Worm (Caenorhabditis elegans): Measurements from ENCODE around the gene nrx-1.

nrx-1 gene

DNA sequence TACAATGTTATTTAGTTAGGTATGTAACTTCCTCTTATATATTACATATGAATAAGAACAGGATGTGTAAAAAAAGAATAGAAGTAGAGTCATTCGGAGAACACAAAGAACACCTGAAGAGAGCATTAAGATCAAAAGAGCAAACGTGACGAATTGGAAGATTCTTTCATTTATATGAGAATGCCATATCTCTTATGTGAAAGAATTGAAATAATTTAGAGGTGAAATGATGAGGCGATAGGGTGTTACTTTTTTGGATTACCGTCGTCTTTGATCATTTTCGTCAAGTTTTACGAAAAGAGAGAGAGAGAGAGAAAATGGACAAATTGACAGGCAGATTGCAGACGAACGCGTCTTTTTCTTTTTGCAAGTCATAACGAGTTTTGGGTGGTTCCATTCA lies 51.7 kb downstream of the nrx-1 start (continued):
- no peak for TF ChIP-seq sptf-1 (tag; optimal IDR thresholded peaks at IDR 0.05)
- no peak for TF ChIP-seq nhr-84 (tag; optimal IDR thresholded peaks at IDR 0.05)
- no peak for TF ChIP-seq C34B4.2 (tag; optimal IDR thresholded peaks at IDR 0.05)
- TF ChIP-seq hlh-17 (GFP tag; optimal IDR thresholded peaks at IDR 0.05; ENCODE audit: borderline replicate concordance) = no peak
- no peak for TF ChIP-seq F16B12.6 (tag; optimal IDR thresholded peaks at IDR 0.05)
- TF ChIP-seq fkh-8 (tag; optimal IDR thresholded peaks at IDR 0.05) = no peak
- no peak for TF ChIP-seq tlp-1 (tag; optimal IDR thresholded peaks at IDR 0.05)
- TF ChIP-seq zag-1 (tag; optimal IDR thresholded peaks at IDR 0.05) = no peak
- TF ChIP-seq alr-1 (tag; optimal IDR thresholded peaks at IDR 0.05; ENCODE audit: borderline replicate concordance) = no peak
- no peak for TF ChIP-seq lir-3 (tag; optimal IDR thresholded peaks at IDR 0.05; ENCODE audit: poor library complexity)

DNA sequence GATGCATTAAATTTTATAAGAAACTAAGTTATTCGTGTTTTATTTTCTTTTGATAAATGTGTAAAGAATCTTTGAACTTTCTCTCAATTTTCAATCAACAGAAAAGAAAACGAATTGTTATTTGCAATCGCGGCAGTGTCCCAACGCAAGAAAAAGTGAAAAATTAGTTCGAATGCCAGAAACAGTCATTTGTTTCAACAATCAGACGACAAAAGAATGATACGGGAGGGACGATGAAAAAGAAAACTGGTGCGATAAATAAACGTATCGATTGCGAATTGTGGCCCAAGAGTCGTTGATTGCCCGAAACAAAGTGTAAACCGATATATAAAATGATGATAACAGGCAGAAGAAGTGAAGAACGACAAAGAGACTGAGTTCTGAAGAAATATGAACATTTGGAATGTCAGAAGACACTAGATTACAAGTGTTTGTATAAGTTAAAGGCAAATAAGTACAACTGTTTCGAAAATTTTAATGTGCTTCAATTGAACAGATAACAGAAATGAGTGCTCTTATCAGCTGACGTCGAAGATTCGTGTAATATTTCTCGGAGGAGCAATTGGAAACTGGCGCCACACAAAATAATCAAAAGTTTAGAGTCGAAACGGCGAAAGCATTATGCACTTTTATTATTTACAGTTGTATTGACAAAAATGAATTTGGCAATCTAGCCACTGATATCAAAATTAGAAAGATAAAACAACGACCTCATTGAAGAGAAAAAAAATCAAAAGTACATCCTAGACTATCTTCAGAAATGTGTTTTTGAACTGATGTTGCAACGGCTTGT lies 53.2 kb downstream of the nrx-1 start:
- TF ChIP-seq mdl-1 (tag; optimal IDR thresholded peaks at IDR 0.05) = peak in 1 of 2 experiments; percentile 32
- peak; percentile 73 for TF ChIP-seq nhr-85 (tag)
- TF ChIP-seq irx-1 (tag; optimal IDR thresholded peaks at IDR 0.05) = no peak
- TF ChIP-seq lin-14 (GFP tag; optimal IDR thresholded peaks at IDR 0.05) = peak; percentile 39
- no peak for TF ChIP-seq fkh-4 (tag; optimal IDR thresholded peaks at IDR 0.05; ENCODE audit: borderline replicate concordance)
- no peak for TF ChIP-seq unc-86 (tag; optimal IDR thresholded peaks at IDR 0.05)
- no peak for TF ChIP-seq nhr-90 (tag; optimal IDR thresholded peaks at IDR 0.05; ENCODE audit: poor library complexity)
- TF ChIP-seq nhr-12 (tag; optimal IDR thresholded peaks at IDR 0.05) = no peak
- no peak for TF ChIP-seq egl-13 (tag; optimal IDR thresholded peaks at IDR 0.05)
- peak; percentile 96 for TF ChIP-seq blmp-1 (tag; optimal IDR thresholded peaks at IDR 0.05)
- TF ChIP-seq dpl-1 (GFP tag; optimal IDR thresholded peaks at IDR 0.05) = no peak
- no peak for TF ChIP-seq nhr-28 (tag; optimal IDR thresholded peaks at IDR 0.05)
- TF ChIP-seq elt-3 (tag; optimal IDR thresholded peaks at IDR 0.05) = peak in 1 of 6 experiments; percentile 57
- TF ChIP-seq nhr-20 (tag; optimal IDR thresholded peaks at IDR 0.05) = peak; percentile 51
- peak; percentile 90 for TF ChIP-seq elt-2 (tag; optimal IDR thresholded peaks at IDR 0.05)
- TF ChIP-seq lsy-2 (tag; optimal IDR thresholded peaks at IDR 0.05) = peak in 1 of 2 experiments; percentile 0
- TF ChIP-seq ceh-63 (GFP tag; optimal IDR thresholded peaks at IDR 0.05) = no peak
- TF ChIP-seq F16B12.6 (tag; optimal IDR thresholded peaks at IDR 0.05) = no peak
- TF ChIP-seq fos-1 (tag; optimal IDR thresholded peaks at IDR 0.05) = peak; percentile 2

DNA sequence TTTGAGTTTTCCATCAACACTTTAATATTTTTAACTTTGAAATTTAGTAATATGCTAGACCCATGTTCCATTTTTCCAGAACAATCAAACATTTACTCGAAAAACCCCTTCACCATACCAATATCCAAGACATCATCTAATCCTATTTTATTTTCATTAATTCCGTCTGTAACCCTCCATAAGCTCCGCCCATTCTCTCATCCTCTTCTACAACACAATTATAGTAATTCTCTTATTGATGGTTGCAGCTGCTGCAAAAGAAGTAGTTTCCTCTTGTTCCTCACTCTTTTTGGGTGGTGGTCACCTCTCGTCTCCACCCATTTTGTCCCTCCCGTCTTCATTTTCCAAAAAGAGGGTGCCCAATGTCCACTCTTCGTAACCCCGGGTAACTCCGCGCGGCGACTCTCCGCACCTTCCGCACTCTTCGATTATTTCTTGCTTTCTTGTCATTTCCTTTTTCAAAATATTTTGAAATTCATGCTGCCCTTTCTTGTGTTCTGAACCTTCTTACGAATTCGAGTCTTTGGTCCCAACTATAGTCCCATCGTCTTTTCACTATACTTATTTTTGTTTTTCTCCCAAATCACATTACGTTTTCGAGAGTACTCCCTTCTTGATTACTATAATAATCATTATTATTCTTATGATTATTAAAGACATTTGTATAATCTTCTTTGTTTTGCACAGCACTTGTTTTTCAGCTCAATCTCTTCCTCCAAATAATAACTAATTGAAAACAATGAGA lies 55.5 kb downstream of the nrx-1 start, which contains the start of gene F32D8.1:
TSS of gene F32D8.1 (plus strand) at position 695 of the 745 bp plus-strand sequence.
- no peak for TF ChIP-seq Y116A8C.19 (tag; optimal IDR thresholded peaks at IDR 0.05; ENCODE audit: borderline replicate concordance)
- TF ChIP-seq elt-2 (tag; optimal IDR thresholded peaks at IDR 0.05) = no peak
- peak; percentile 2 for TF ChIP-seq lin-14 (GFP tag; optimal IDR thresholded peaks at IDR 0.05)
- TF ChIP-seq snu-23 (GFP tag; optimal IDR thresholded peaks at IDR 0.05) = no peak
- TF ChIP-seq sox-4 (tag; optimal IDR thresholded peaks at IDR 0.05) = no peak
- TF ChIP-seq nhr-90 (tag; optimal IDR thresholded peaks at IDR 0.05; ENCODE audit: poor library complexity) = no peak

DNA sequence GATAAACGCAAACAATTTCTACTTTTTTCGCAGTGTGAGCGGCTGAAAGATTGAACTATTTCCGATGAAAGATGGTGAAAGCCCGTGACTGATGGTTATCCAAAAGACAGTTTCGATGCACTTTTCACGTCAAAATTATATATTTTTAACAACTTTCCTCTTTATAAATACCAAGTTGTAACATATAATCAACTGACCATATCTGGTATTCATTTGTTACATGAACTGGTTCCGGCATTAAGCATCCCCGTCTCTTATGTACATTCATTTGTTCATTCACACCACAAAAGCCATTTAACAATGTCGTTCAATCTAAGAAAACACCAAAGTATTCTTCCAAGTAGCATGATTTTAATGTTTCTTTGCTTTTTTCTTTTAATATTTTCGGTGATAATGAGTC lies 58.7 kb downstream of the nrx-1 start, which contains the start of gene F32D8.2:
TSS of gene F32D8.2 (plus strand) at position 301 of the 400 bp plus-strand sequence.
- no peak for TF ChIP-seq lin-13 (GFP tag; optimal IDR thresholded peaks at IDR 0.05)
- no peak for TF ChIP-seq sptf-1 (tag; optimal IDR thresholded peaks at IDR 0.05)
- no peak for TF ChIP-seq nhr-77 (tag; optimal IDR thresholded peaks at IDR 0.05)
- TF ChIP-seq jun-1 (tag; optimal IDR thresholded peaks at IDR 0.05) = no peak
- no peak for TF ChIP-seq mdl-1 (tag; optimal IDR thresholded peaks at IDR 0.05)
- TF ChIP-seq fos-1 (tag; optimal IDR thresholded peaks at IDR 0.05) = no peak
- TF ChIP-seq fkh-8 (tag; optimal IDR thresholded peaks at IDR 0.05) = no peak
- TF ChIP-seq nhr-76 (tag; optimal IDR thresholded peaks at IDR 0.05) = no peak
- no peak for TF ChIP-seq unc-62 (GFP tag; optimal IDR thresholded peaks at IDR 0.05)
- no peak for TF ChIP-seq nhr-85 (tag)
- no peak for TF ChIP-seq elt-2 (tag; optimal IDR thresholded peaks at IDR 0.05)
- TF ChIP-seq dsc-1 (tag; optimal IDR thresholded peaks at IDR 0.05) = no peak
- no peak for TF ChIP-seq fkh-10 (GFP tag; optimal IDR thresholded peaks at IDR 0.05)
- no peak for TF ChIP-seq F16B12.6 (tag; optimal IDR thresholded peaks at IDR 0.05)
- TF ChIP-seq lin-15B (tag; optimal IDR thresholded peaks at IDR 0.05) = no peak
- TF ChIP-seq alr-1 (tag; optimal IDR thresholded peaks at IDR 0.05; ENCODE audit: borderline replicate concordance) = no peak
- TF ChIP-seq isw-1 (GFP tag; IDR thresholded peaks at IDR 0.05) = no peak
- no peak for TF ChIP-seq pag-3 (tag; optimal IDR thresholded peaks at IDR 0.05; ENCODE audit: borderline replicate concordance, insufficient read depth)
- TF ChIP-seq ztf-4 (tag; optimal IDR thresholded peaks at IDR 0.05) = no peak
